In genomic region chr3L:692699-693098, dm6 we compare ENCODE assay signal across 5 fruit fly cellular contexts.
TF ChIP-seq lines count a peak whose summit lies in the region.

Vti1a (minus strand) TSS chr3L:692919.

- TF ChIP-seq CTCF in whole organism, embryonic (GFP tag; optimal IDR thresholded peaks at IDR 0.05; lab: Kevin White, UChicago), result peak; percentile 42

TF ChIP-seq in whole organism, adult, 20 proteins besides CTCF, POLR2A, EP300 and RAD21:
- no peak for TF ChIP-seq Clk (GFP tag; optimal IDR thresholded peaks at IDR 0.05; lab: Kevin White, UChicago)
- TF ChIP-seq bab1 (GFP tag; optimal IDR thresholded peaks at IDR 0.05; lab: Kevin White, UChicago), result peak; percentile 36
- TF ChIP-seq pad (GFP tag; optimal IDR thresholded peaks at IDR 0.05; lab: Kevin White, UChicago), result no peak
- no peak for TF ChIP-seq cnc (optimal IDR thresholded peaks at IDR 0.05; lab: Kevin White, UChicago)
- no peak for TF ChIP-seq CG7045 (GFP tag; optimal IDR thresholded peaks at IDR 0.05; lab: Kevin White, UChicago)

TF ChIP-seq in whole organism, embryonic, 481 proteins besides CTCF, POLR2A, EP300 and RAD21 (continues in another document):
- TF ChIP-seq CG8944 (GFP tag; optimal IDR thresholded peaks at IDR 0.05; lab: Kevin White, UChicago), result no peak
- peak; percentile 55; the same call in 2 of the 3 replicates for TF ChIP-seq CG6791 (GFP tag; IDR thresholded peaks at IDR 0.05; lab: Robert Waterston, UW; ENCODE audit: partially characterized antibody)
- no peak for TF ChIP-seq Hr39 (optimal IDR thresholded peaks at IDR 0.05; lab: Kevin White, UChicago)
- TF ChIP-seq amos (GFP tag; IDR thresholded peaks at IDR 0.05; lab: Robert Waterston, UW; ENCODE audit: partially characterized antibody), result no peak
- TF ChIP-seq CG33213 (GFP tag; optimal IDR thresholded peaks at IDR 0.05; lab: Kevin White, UChicago), result peak; percentile 46
- TF ChIP-seq CG13123 (GFP tag; optimal IDR thresholded peaks at IDR 0.05; lab: Kevin White, UChicago), result no peak
- peak; percentile 71 for TF ChIP-seq YL-1 (GFP tag; optimal IDR thresholded peaks at IDR 0.05; lab: Kevin White, UChicago)
- peak in 1 of 2 experiments; percentile 62 for TF ChIP-seq crp (GFP tag; optimal IDR thresholded peaks at IDR 0.05; lab: Kevin White, UChicago)
- no peak for TF ChIP-seq Hey (tag; optimal IDR thresholded peaks at IDR 0.05; lab: Kevin White, UChicago)
- no peak for TF ChIP-seq CG8478 (optimal IDR thresholded peaks at IDR 0.05; lab: Kevin White, UChicago)
- no peak for TF ChIP-seq CG7987 (GFP tag; optimal IDR thresholded peaks at IDR 0.05; lab: Kevin White, UChicago)
- TF ChIP-seq unc-4 (GFP tag; IDR thresholded peaks at IDR 0.05; lab: Robert Waterston, UW; ENCODE audit: partially characterized antibody), result 0 out of 2 replicates have a peak, but pooled peaks have one; percentile 46
- no peak for TF ChIP-seq GATAe (GFP tag; conservative IDR thresholded peaks at IDR 0.05; lab: Robert Waterston, UW)
- TF ChIP-seq zfh2 (GFP tag; optimal IDR thresholded peaks at IDR 0.05; lab: Kevin White, UChicago), result no peak
- TF ChIP-seq inv (GFP tag; IDR thresholded peaks at IDR 0.05; lab: Robert Waterston, UW; ENCODE audit: partially characterized antibody), result no peak
- no peak for TF ChIP-seq slp2 (GFP tag; optimal IDR thresholded peaks at IDR 0.05; lab: Kevin White, UChicago)
- TF ChIP-seq eve (GFP tag; optimal IDR thresholded peaks at IDR 0.05; lab: Kevin White, UChicago), result no peak
- peak; percentile 71 for TF ChIP-seq CG13287 (GFP tag; IDR thresholded peaks at IDR 0.05; lab: Robert Waterston, UW; ENCODE audit: partially characterized antibody)
- no peak for TF ChIP-seq CG4730 (GFP tag; IDR thresholded peaks at IDR 0.05; lab: Robert Waterston, UW)
- TF ChIP-seq Six4 (GFP tag; optimal IDR thresholded peaks at IDR 0.05; lab: Kevin White, UChicago), result no peak

TF ChIP-seq in whole organism, prepupa, 60 proteins besides CTCF, POLR2A, EP300 and RAD21:
- TF ChIP-seq esn (GFP tag; optimal IDR thresholded peaks at IDR 0.05; lab: Kevin White, UChicago) (no peak), Sox14 (GFP tag; optimal IDR thresholded peaks at IDR 0.05; lab: Kevin White, UChicago) (peak; percentile 45), OdsH (GFP tag; optimal IDR thresholded peaks at IDR 0.05; lab: Kevin White, UChicago) (no peak), fkh (GFP tag; optimal IDR thresholded peaks at IDR 0.05; lab: Kevin White, UChicago) (peak; percentile 74)
TF ChIP-seq in whole organism, prepupa: peak in this region for 2.

TF ChIP-seq in whole organism, pupa, 21 proteins besides CTCF, POLR2A, EP300 and RAD21:
- peak; percentile 12 for TF ChIP-seq Snoo (tag; optimal IDR thresholded peaks at IDR 0.05; lab: Kevin White, UChicago)
- TF ChIP-seq D1 (tag; optimal IDR thresholded peaks at IDR 0.05; lab: Kevin White, UChicago), result no peak
- TF ChIP-seq Pif1A (GFP tag; optimal IDR thresholded peaks at IDR 0.05; lab: Kevin White, UChicago), result no peak
- no peak for TF ChIP-seq CG17806 (tag; optimal IDR thresholded peaks at IDR 0.05; lab: Kevin White, UChicago)
TF ChIP-seq in whole organism, pupa: peak in this region for 1.

TF ChIP-seq in whole organism, wandering third instar larva, 38 proteins besides CTCF, POLR2A, EP300 and RAD21:
- TF ChIP-seq Mio (GFP tag; optimal IDR thresholded peaks at IDR 0.05; lab: Kevin White, UChicago), result no peak
- no peak for TF ChIP-seq Rel (GFP tag; optimal IDR thresholded peaks at IDR 0.05; lab: Kevin White, UChicago)
- peak; percentile 31 for TF ChIP-seq Rel (tag; optimal IDR thresholded peaks at IDR 0.05; lab: Kevin White, UChicago)
